Worm (Caenorhabditis elegans) whole organism, early embryonic: ENCODE measurements around the gene lbp-8.

Experiments used
- B0310.2 ChIP-seq: sonication (generic microtip); optimal IDR thresholded peaks from 2 replicates; lab custom pipeline; 2016; ENCODE audit warnings: mild to moderate bottlenecking, missing genetic modification characterization, missing compliant biosample characterization
- F13C5.2 ChIP-seq: sonication (generic microtip); optimal IDR thresholded peaks from 2 replicates; lab custom pipeline; 2017; ENCODE audit warnings: mild to moderate bottlenecking, missing genetic modification characterization, inconsistent platforms, missing compliant biosample characterization
- aly-1 ChIP-seq: sonication (generic microtip); optimal IDR thresholded peaks from 2 replicates; lab custom pipeline; 2016; ENCODE audit warnings: missing genetic modification characterization, missing compliant biosample characterization
- ama-1 ChIP-seq: fragments of 150-350 bp; optimal IDR thresholded peaks from 2 replicates; lab custom pipeline; 2014
- ceh-13 ChIP-seq: fragments of 200-800 bp; sonication (Bioruptor generic); optimal IDR thresholded peaks from 2 replicates; lab custom pipeline; 2018; ENCODE audit warnings: mild to moderate bottlenecking, missing genetic modification characterization, missing compliant biosample characterization
- ceh-36 ChIP-seq: sonication (generic microtip); optimal IDR thresholded peaks from 2 replicates; lab custom pipeline; 2016; ENCODE audit warnings: missing genetic modification characterization, inconsistent platforms, missing compliant biosample characterization
- ets-7 ChIP-seq: sonication (generic microtip); optimal IDR thresholded peaks from 2 replicates; lab custom pipeline; 2016; ENCODE audit warnings: missing genotype, missing genetic modification characterization, missing compliant biosample characterization
- flt-1 ChIP-seq: fragments of 200-800 bp; sonication (Bioruptor generic); IDR thresholded peaks from 2 replicates; pipeline ENCODE4 v1.3.6; 2022; ENCODE audit warnings: missing genetic modification characterization, missing compliant biosample characterization
- hmbx-1 ChIP-seq: sonication (generic microtip); optimal IDR thresholded peaks from 2 replicates; lab custom pipeline; 2016; ENCODE audit warnings: mild to moderate bottlenecking, missing genetic modification characterization, missing compliant biosample characterization
- hmg-4 ChIP-seq: fragments of 200-800 bp; sonication (Bioruptor generic); optimal IDR thresholded peaks from 2 replicates; lab custom pipeline; 2018; ENCODE audit warnings: mild to moderate bottlenecking, missing genetic modification characterization, missing compliant biosample characterization
- hnd-1 ChIP-seq: sonication (generic microtip); optimal IDR thresholded peaks from 2 replicates; lab custom pipeline; 2016; ENCODE audit warnings: missing genetic modification characterization, missing compliant biosample characterization
- pes-1 ChIP-seq: fragments of 200-800 bp; sonication (Bioruptor generic); IDR thresholded peaks from 2 replicates; pipeline ENCODE4 v1.3.6; 2022; ENCODE audit warnings: missing genetic modification reagents, missing genetic modification characterization, missing compliant biosample characterization
- scrt-1 ChIP-seq: fragments of 200-800 bp; sonication (Bioruptor generic); IDR thresholded peaks from 2 replicates; pipeline ENCODE4 v1.3.6; 2022; ENCODE audit warnings: missing genetic modification characterization, missing compliant biosample characterization
- sea-1 ChIP-seq: fragments of 200-800 bp; sonication (Bioruptor generic); conservative IDR thresholded peaks from 2 replicates; pipeline ENCODE4 v1.3.6; 2022; ENCODE audit warnings: missing genetic modification characterization, missing compliant biosample characterization
- tbx-11 ChIP-seq: fragments of 200-800 bp; sonication (Bioruptor generic); IDR thresholded peaks from 2 replicates; pipeline ENCODE4 v1.3.6; 2022; ENCODE audit warnings: missing genetic modification characterization, missing compliant biosample characterization
- tbx-37 ChIP-seq: fragments of 200-800 bp; sonication (Bioruptor generic); conservative IDR thresholded peaks from 2 replicates; pipeline ENCODE4 v1.3.6; 2022; ENCODE audit warnings: missing genetic modification reagents, missing genetic modification characterization, missing compliant biosample characterization
- tra-4 ChIP-seq: sonication (generic microtip); optimal IDR thresholded peaks from 2 replicates; lab custom pipeline; 2017; ENCODE audit warnings: missing genetic modification characterization, missing compliant biosample characterization

Gene lbp-8

ce11 chrV:13909400-13909799, 18.8 kb downstream of the lbp-8 start, which contains the start of gene C06B3.7:
C06B3.7 (plus strand) TSS chrV:13909686.
- no peak for TF ChIP-seq ets-7 (tag; lab: Kevin White, UChicago)
- no peak for TF ChIP-seq ceh-36
- TF ChIP-seq hnd-1 (tag; lab: Kevin White, UChicago): no peak
- TF ChIP-seq sea-1 (GFP tag; lab: Robert Waterston, UW): no peak
- TF ChIP-seq flt-1 (GFP tag; lab: Robert Waterston, UW): no peak
- no peak for TF ChIP-seq ama-1 (lab: Kevin White, UChicago)
- no peak for TF ChIP-seq F13C5.2
- TF ChIP-seq pes-1 (GFP tag; lab: Robert Waterston, UW): no peak
- no peak for TF ChIP-seq hmbx-1 (tag; lab: Kevin White, UChicago)
- no peak for TF ChIP-seq scrt-1 (GFP tag; lab: Robert Waterston, UW)
- TF ChIP-seq aly-1 (tag; lab: Kevin White, UChicago): no peak
- no peak for TF ChIP-seq hmg-4
- TF ChIP-seq ceh-13 (GFP tag; lab: Kevin White, UChicago): no peak
- no peak for TF ChIP-seq tbx-11 (GFP tag; lab: Robert Waterston, UW)
- no peak for TF ChIP-seq tra-4 (tag; lab: Kevin White, UChicago)
- no peak for TF ChIP-seq B0310.2 (tag; lab: Kevin White, UChicago)

DNA sequence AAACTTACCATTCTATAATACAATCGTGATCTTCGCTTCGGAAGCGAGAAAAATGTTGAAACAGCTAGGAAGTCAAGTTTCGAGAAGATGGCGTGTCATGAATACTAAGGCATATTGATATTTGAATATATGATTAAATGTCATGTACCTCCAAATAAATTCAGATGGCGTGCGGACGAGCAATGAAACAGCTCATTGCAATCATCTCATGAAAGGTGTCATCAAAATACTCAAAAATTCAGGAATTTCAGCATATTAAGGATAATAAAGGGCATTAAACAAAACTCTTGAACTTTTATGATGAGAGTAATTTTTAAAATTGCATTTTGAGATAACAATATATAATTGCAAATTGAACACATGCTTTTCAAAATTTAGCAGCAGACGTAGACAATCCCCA, 24.8 kb downstream of the lbp-8 start, which contains the start of gene gcy-32:
TSS of gene gcy-32 (minus strand) at position 101 of the 400 bp plus-strand sequence.
- TF ChIP-seq tbx-37 (no peak), sea-1 (GFP tag; lab: Robert Waterston, UW) (no peak), hmbx-1 (tag; lab: Kevin White, UChicago) (no peak), ama-1 (lab: Kevin White, UChicago) (no peak), ceh-13 (GFP tag; lab: Kevin White, UChicago) (no peak), ets-7 (tag; lab: Kevin White, UChicago) (no peak), hnd-1 (tag; lab: Kevin White, UChicago) (no peak), tra-4 (tag; lab: Kevin White, UChicago) (no peak)

- TF ChIP-seq hmbx-1 (tag; lab: Kevin White, UChicago) (no peak), ets-7 (tag; lab: Kevin White, UChicago) (no peak), tbx-11 (GFP tag; lab: Robert Waterston, UW) (no peak), hmg-4 (no peak), hnd-1 (tag; lab: Kevin White, UChicago) (no peak), ama-1 (lab: Kevin White, UChicago) (no peak)
Observed at ce11 chrV:13916196-13916595, 25.6 kb downstream of the lbp-8 start, which contains the start of gene str-252. str-252 (plus strand) TSS chrV:13916496.

DNA sequence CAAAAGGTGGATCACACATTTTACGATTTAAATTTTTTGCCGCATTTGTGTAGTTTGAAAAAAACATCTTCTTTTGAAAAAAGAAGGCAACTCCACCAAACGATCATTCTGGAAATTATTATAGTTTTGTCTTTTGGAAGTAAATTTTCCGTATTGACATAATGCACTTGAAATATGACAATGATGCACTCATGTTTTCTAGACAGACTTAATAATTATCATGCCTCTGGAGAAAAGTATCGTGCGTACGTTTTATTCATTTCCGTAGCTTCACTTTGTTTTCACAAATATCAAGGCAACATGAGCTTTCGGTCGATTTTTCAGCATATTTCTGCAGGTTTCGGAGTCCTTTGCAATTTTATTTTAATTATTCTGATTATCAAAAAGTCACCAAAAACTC, 27.8 kb downstream of the lbp-8 start, which contains the start of gene str-250:
TSS of gene str-250 (plus strand) at position 301 of the 400 bp plus-strand sequence.
- TF ChIP-seq scrt-1 (GFP tag; lab: Robert Waterston, UW) (no peak), ceh-36 (no peak), tbx-37 (no peak), flt-1 (GFP tag; lab: Robert Waterston, UW) (no peak), F13C5.2 (no peak), ama-1 (lab: Kevin White, UChicago) (no peak), hnd-1 (tag; lab: Kevin White, UChicago) (no peak), hmbx-1 (tag; lab: Kevin White, UChicago) (no peak), tbx-11 (GFP tag; lab: Robert Waterston, UW) (no peak), sea-1 (GFP tag; lab: Robert Waterston, UW) (no peak), ets-7 (tag; lab: Kevin White, UChicago) (no peak), ceh-13 (GFP tag; lab: Kevin White, UChicago) (no peak)

ce11 chrV:13920730-13921129, 30.2 kb downstream of the lbp-8 start, which contains the start of gene srx-42:
srx-42 (plus strand) TSS chrV:13921030.
- TF ChIP-seq tra-4 (tag; lab: Kevin White, UChicago) (no peak), tbx-37 (no peak), sea-1 (GFP tag; lab: Robert Waterston, UW) (no peak), B0310.2 (tag; lab: Kevin White, UChicago) (no peak), ets-7 (tag; lab: Kevin White, UChicago) (no peak)

- no peak for TF ChIP-seq B0310.2 (tag; lab: Kevin White, UChicago)
- TF ChIP-seq ets-7 (tag; lab: Kevin White, UChicago): no peak
- TF ChIP-seq hnd-1 (tag; lab: Kevin White, UChicago): no peak
- no peak for TF ChIP-seq pes-1 (GFP tag; lab: Robert Waterston, UW)
- TF ChIP-seq tbx-37: no peak
- no peak for TF ChIP-seq flt-1 (GFP tag; lab: Robert Waterston, UW)
- TF ChIP-seq scrt-1 (GFP tag; lab: Robert Waterston, UW): no peak
- no peak for TF ChIP-seq aly-1 (tag; lab: Kevin White, UChicago)
- TF ChIP-seq sea-1 (GFP tag; lab: Robert Waterston, UW): no peak
- no peak for TF ChIP-seq hmbx-1 (tag; lab: Kevin White, UChicago)
Observed at ce11 chrV:13923851-13924250, 33.3 kb downstream of the lbp-8 start, which contains the start of gene srxa-11. srxa-11 (plus strand) TSS chrV:13924151.

ce11 chrV:13926398-13926797, 35.8 kb downstream of the lbp-8 start, which contains the start of gene srxa-12:
srxa-12 (plus strand) TSS chrV:13926698.
- TF ChIP-seq B0310.2 (tag; lab: Kevin White, UChicago): no peak
- TF ChIP-seq hnd-1 (tag; lab: Kevin White, UChicago): no peak
- no peak for TF ChIP-seq pes-1 (GFP tag; lab: Robert Waterston, UW)
- no peak for TF ChIP-seq hmg-4
- no peak for TF ChIP-seq ets-7 (tag; lab: Kevin White, UChicago)
- TF ChIP-seq scrt-1 (GFP tag; lab: Robert Waterston, UW): no peak
- TF ChIP-seq ceh-36: no peak
- TF ChIP-seq aly-1 (tag; lab: Kevin White, UChicago): no peak
- no peak for TF ChIP-seq ceh-13 (GFP tag; lab: Kevin White, UChicago)
- TF ChIP-seq tra-4 (tag; lab: Kevin White, UChicago): no peak
- no peak for TF ChIP-seq tbx-37
- no peak for TF ChIP-seq flt-1 (GFP tag; lab: Robert Waterston, UW)
- no peak for TF ChIP-seq tbx-11 (GFP tag; lab: Robert Waterston, UW)
- TF ChIP-seq F13C5.2: no peak
- TF ChIP-seq sea-1 (GFP tag; lab: Robert Waterston, UW): no peak
- TF ChIP-seq hmbx-1 (tag; lab: Kevin White, UChicago): no peak
- no peak for TF ChIP-seq ama-1 (lab: Kevin White, UChicago)
